Worm (Caenorhabditis elegans) whole organism, early embryonic: ENCODE data around the gene K09D9.1.

Experiments used
- ama-1 ChIP-seq: fragments of 150-350 bp; optimal IDR thresholded peaks from 2 replicates; lab custom pipeline; 2014
- ceh-13 ChIP-seq: fragments of 200-800 bp; sonication (Bioruptor generic); optimal IDR thresholded peaks from 2 replicates; lab custom pipeline; 2018; ENCODE audit warnings: mild to moderate bottlenecking, missing genetic modification characterization, missing compliant biosample characterization
- ceh-36 ChIP-seq: sonication (generic microtip); optimal IDR thresholded peaks from 2 replicates; lab custom pipeline; 2016; ENCODE audit warnings: missing genetic modification characterization, inconsistent platforms, missing compliant biosample characterization
- hmbx-1 ChIP-seq: sonication (generic microtip); optimal IDR thresholded peaks from 2 replicates; lab custom pipeline; 2016; ENCODE audit warnings: mild to moderate bottlenecking, missing genetic modification characterization, missing compliant biosample characterization
- sea-1 ChIP-seq: fragments of 200-800 bp; sonication (Bioruptor generic); conservative IDR thresholded peaks from 2 replicates; pipeline ENCODE4 v1.3.6; 2022; ENCODE audit warnings: missing genetic modification characterization, missing compliant biosample characterization

DNA sequence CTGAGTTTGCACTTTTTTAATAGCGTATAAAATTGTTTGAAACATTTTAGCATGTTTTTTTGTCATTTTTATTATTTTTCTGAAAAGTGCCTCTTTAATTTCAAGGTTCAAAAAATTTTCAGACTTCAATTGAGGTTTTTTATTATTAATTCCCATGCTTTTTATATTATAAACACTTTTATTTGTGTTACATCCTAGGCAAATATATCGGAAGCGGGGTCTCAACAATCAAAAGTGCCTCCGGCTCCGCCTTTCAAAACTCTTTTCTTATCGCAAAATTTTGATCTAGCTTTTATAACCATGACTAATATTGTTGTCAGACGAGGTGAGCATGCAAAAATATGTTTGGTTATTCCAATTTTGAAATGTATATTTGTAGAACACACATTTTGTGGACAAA lies 48.6 kb downstream of the K09D9.1 start, which contains the start of gene otpl-2:
- TF ChIP-seq sea-1 (GFP tag; lab: Robert Waterston, UW) (no peak), ceh-36 (tag; lab: Kevin White, UChicago) (no peak), ama-1 (lab: Kevin White, UChicago) (no peak), ceh-13 (no peak), hmbx-1 (tag; lab: Kevin White, UChicago) (no peak)
